Fruit fly (Drosophila melanogaster) whole organism, wandering third instar larva: ENCODE results near the gene Svip.

Experiments
- dl ChIP-seq, 2 experiments: fragments of 175-275, 200-275 bp in 1 of 2; fragments of 200-275 bp in 1 of 2; sonication (Bioruptor generic); optimal IDR thresholded peaks; lab custom pipeline; 2018; ENCODE audit warnings: mild to moderate bottlenecking in 2 of 2, missing biosample characterization in 2 of 2, missing genetic modification characterization in 2 of 2, moderate library complexity in 2 of 2; ENCODE audit not compliant: partially characterized antibody in 2 of 2, insufficient read depth in 1 of 2
- rgr ChIP-seq: fragments of 200-800 bp; sonication (Bioruptor generic); optimal IDR thresholded peaks from 3 replicates; lab custom pipeline; 2016; ENCODE audit warnings: missing biosample characterization, mild to moderate bottlenecking, missing genetic modification characterization
- usp ChIP-seq: fragments of >200 bp; optimal IDR thresholded peaks from 2 replicates; lab custom pipeline; 2017; ENCODE audit warnings: missing biosample characterization, missing genetic modification characterization

dm6 chr3L:9383345-9384075 is 24.7 kb downstream of the Svip start, which contains the start of gene Hsp27:
- TF ChIP-seq dl (GFP tag; optimal IDR thresholded peaks at IDR 0.05; lab: Kevin White, UChicago; ENCODE audit: insufficient read depth in 1 of 2, partially characterized antibody in 2 of 2) (no peak), rgr (GFP tag; lab: Kevin White, UChicago) (peak; percentile 100), usp (GFP tag; lab: Kevin White, UChicago) (no peak)
